Fruit fly (Drosophila melanogaster): ENCODE measurements around the gene BBS5.

Gene BBS5

dm6 chr3R:4852373-4852860 lies 36.3 kb downstream of the BBS5 start, which contains the start of gene opa (continued):
- TF ChIP-seq CG2199 (GFP tag; IDR thresholded peaks at IDR 0.05) (peak; percentile 49; the same call in 1 of the 3 replicates), chinmo (GFP tag; IDR thresholded peaks at IDR 0.05; ENCODE audit: partially characterized antibody) (peak; percentile 89; the same call in 2 of the 4 replicates), CG8290 (GFP tag; optimal IDR thresholded peaks at IDR 0.05) (no peak), CG8290 (tag; optimal IDR thresholded peaks at IDR 0.05) (no peak), yki (optimal IDR thresholded peaks at IDR 0.05) (no peak), CG17829 (tag; optimal IDR thresholded peaks at IDR 0.05) (peak; percentile 2), CG12155 (GFP tag; optimal IDR thresholded peaks at IDR 0.05) (no peak), Nf-YC (tag; optimal IDR thresholded peaks at IDR 0.05) (peak; percentile 100), CG15479 (GFP tag; optimal IDR thresholded peaks at IDR 0.05) (peak; percentile 23), CG34224 (GFP tag; IDR thresholded peaks at IDR 0.05; ENCODE audit: partially characterized antibody) (peak; percentile 67), nmo (GFP tag; optimal IDR thresholded peaks at IDR 0.05) (peak; percentile 28), ap (GFP tag; IDR thresholded peaks at IDR 0.05) (no peak), Hr78 (GFP tag; optimal IDR thresholded peaks at IDR 0.05) (no peak), Stat92E (GFP tag; optimal IDR thresholded peaks at IDR 0.05) (peak in 1 of 3 experiments; percentile 56), insv (GFP tag; optimal IDR thresholded peaks at IDR 0.05) (peak; percentile 73 to 96), Bgb (GFP tag; IDR thresholded peaks at IDR 0.05; ENCODE audit: partially characterized antibody) (peak; percentile 58; the same call in 1 of the 2 replicates), CoRest (tag; optimal IDR thresholded peaks at IDR 0.05) (peak; percentile 81), chn (GFP tag; optimal IDR thresholded peaks at IDR 0.05) (peak; percentile 54), Opbp (GFP tag; IDR thresholded peaks at IDR 0.05; ENCODE audit: partially characterized antibody) (peak; percentile 55; the same call in 2 of the 3 replicates), pho (GFP tag; optimal IDR thresholded peaks at IDR 0.05) (no peak), CG9817 (tag; optimal IDR thresholded peaks at IDR 0.05) (no peak), Spps (tag; optimal IDR thresholded peaks at IDR 0.05) (no peak), Nf-YA (GFP tag; IDR thresholded peaks at IDR 0.05) (peak; percentile 100), Drgx (GFP tag; IDR thresholded peaks at IDR 0.05) (0 out of 2 replicates have a peak, but pooled peaks have one; percentile 16), chif (GFP tag; optimal IDR thresholded peaks at IDR 0.05) (peak in 1 of 2 experiments; percentile 9), Dp (GFP tag; optimal IDR thresholded peaks at IDR 0.05) (no peak), abd-A (tag; optimal IDR thresholded peaks at IDR 0.05) (peak; percentile 42), CG7271 (tag; optimal IDR thresholded peaks at IDR 0.05) (peak; percentile 52), CG5953 (GFP tag; IDR thresholded peaks at IDR 0.05) (no peak), Nf-YB (GFP tag; optimal IDR thresholded peaks at IDR 0.05) (peak; percentile 100), tgo (GFP tag; IDR thresholded peaks at IDR 0.05) (no peak), exex (tag; optimal IDR thresholded peaks at IDR 0.05) (no peak), CG30020 (tag; optimal IDR thresholded peaks at IDR 0.05) (no peak), CG15269 (tag; optimal IDR thresholded peaks at IDR 0.05) (no peak), sr (GFP tag; IDR thresholded peaks at IDR 0.05) (0 out of 3 replicates have a peak, but pooled peaks have one; percentile 44), kni (GFP tag; optimal IDR thresholded peaks at IDR 0.05) (peak; percentile 59), twi (tag; optimal IDR thresholded peaks at IDR 0.05) (peak; percentile 29), Deaf1 (tag; optimal IDR thresholded peaks at IDR 0.05) (peak; percentile 89), Hand (GFP tag; optimal IDR thresholded peaks at IDR 0.05) (no peak), CkIIα-i1 (GFP tag; IDR thresholded peaks at IDR 0.05) (no peak), CG33213 (GFP tag; optimal IDR thresholded peaks at IDR 0.05) (no peak), Jarid2 (GFP tag; optimal IDR thresholded peaks at IDR 0.05) (peak; percentile 89), zfh1 (GFP tag; IDR thresholded peaks at IDR 0.05) (0 out of 3 replicates have a peak, but pooled peaks have one; percentile 13), sna (GFP tag; IDR thresholded peaks at IDR 0.05; ENCODE audit: partially characterized antibody) (0 out of 2 replicates have a peak, but pooled peaks have one; percentile 21), CG8478 (optimal IDR thresholded peaks at IDR 0.05) (peak; percentile 99), Sry-δ (GFP tag; optimal IDR thresholded peaks at IDR 0.05) (no peak), sd (tag; optimal IDR thresholded peaks at IDR 0.05) (peak; percentile 13), ranshi (GFP tag; IDR thresholded peaks at IDR 0.05) (peak; percentile 32; the same call in 1 of the 2 replicates), cg (GFP tag; optimal IDR thresholded peaks at IDR 0.05) (peak; percentile 31)
